Worm (Caenorhabditis elegans) whole organism, L4/young adult: ENCODE measurements around the gene his-71.

Source experiments
- W03F9.2 ChIP-seq: fragments of 150-350 bp; optimal IDR thresholded peaks from 2 replicates; lab custom pipeline; 2014; ENCODE audit warnings: missing biosample characterization, missing genetic modification characterization
- dao-5 ChIP-seq: sonication (generic microtip); optimal IDR thresholded peaks from 2 replicates; lab custom pipeline; 2016; ENCODE audit warnings: missing genotype, missing genetic modification characterization, moderate library complexity, missing compliant biosample characterization
- him-1 ChIP-seq: sonication (generic microtip); optimal IDR thresholded peaks from 2 replicates; lab custom pipeline; 2016; ENCODE audit warnings: missing genotype, missing genetic modification reagents, missing genetic modification characterization, missing compliant biosample characterization

Gene his-71

ce11 chrX:7968537-7968936 is 13.3 kb downstream of the his-71 start:
- TF ChIP-seq him-1 (tag; lab: Kevin White, UChicago) = no peak

- no peak for TF ChIP-seq dao-5 (tag; lab: Kevin White, UChicago)
- TF ChIP-seq him-1 (tag; lab: Kevin White, UChicago) = no peak
- TF ChIP-seq W03F9.2 (tag; lab: Kevin White, UChicago) = no peak
Observed at ce11 chrX:7965449-7965848, 16.4 kb downstream of the his-71 start.

ce11 chrX:7964022-7964421 is 17.8 kb downstream of the his-71 start:
- TF ChIP-seq W03F9.2 (tag; lab: Kevin White, UChicago) = no peak
- TF ChIP-seq him-1 (tag; lab: Kevin White, UChicago) = no peak
- no peak for TF ChIP-seq dao-5 (tag; lab: Kevin White, UChicago)

ce11 chrX:7962056-7962485 is 19.8 kb downstream of the his-71 start:
- TF ChIP-seq him-1 (tag; lab: Kevin White, UChicago) (no peak), W03F9.2 (tag; lab: Kevin White, UChicago) (no peak), dao-5 (tag; lab: Kevin White, UChicago) (no peak)

- TF ChIP-seq dao-5 (tag; lab: Kevin White, UChicago) = no peak
- TF ChIP-seq W03F9.2 (tag; lab: Kevin White, UChicago) = no peak
- TF ChIP-seq him-1 (tag; lab: Kevin White, UChicago) = no peak
Observed at ce11 chrX:7961623-7962022, 20.2 kb downstream of the his-71 start, which contains the start of gene sem-5. TSS of gene sem-5 (minus strand) at chrX:7961723.

ce11 chrX:7958203-7958602 is 23.7 kb downstream of the his-71 start, which contains the start of gene sfxn-2:
TSS of gene sfxn-2 (minus strand) at chrX:7958303.
- TF ChIP-seq W03F9.2 (tag; lab: Kevin White, UChicago) = no peak
- no peak for TF ChIP-seq him-1 (tag; lab: Kevin White, UChicago)
- no peak for TF ChIP-seq dao-5 (tag; lab: Kevin White, UChicago)

- TF ChIP-seq W03F9.2 (tag; lab: Kevin White, UChicago) = no peak
Observed at ce11 chrX:7956449-7956848, 25.4 kb downstream of the his-71 start.

- TF ChIP-seq W03F9.2 (tag; lab: Kevin White, UChicago) (no peak), him-1 (tag; lab: Kevin White, UChicago) (no peak), dao-5 (tag; lab: Kevin White, UChicago) (no peak)
Observed at ce11 chrX:7954328-7954727, 27.5 kb downstream of the his-71 start, which contains the start of gene dct-1. TSS of gene dct-1 (plus strand) at chrX:7954354.

- no peak for TF ChIP-seq dao-5 (tag; lab: Kevin White, UChicago)
- TF ChIP-seq W03F9.2 (tag; lab: Kevin White, UChicago) = no peak
- TF ChIP-seq him-1 (tag; lab: Kevin White, UChicago) = no peak
Observed at ce11 chrX:7953695-7954094, 28.2 kb downstream of the his-71 start.

ce11 chrX:7953063-7953337 is 28.9 kb downstream of the his-71 start:
- TF ChIP-seq dao-5 (tag; lab: Kevin White, UChicago) = no peak
- TF ChIP-seq him-1 (tag; lab: Kevin White, UChicago) = no peak

- TF ChIP-seq dao-5 (tag; lab: Kevin White, UChicago) = no peak
- TF ChIP-seq him-1 (tag; lab: Kevin White, UChicago) = no peak
Observed at ce11 chrX:7952226-7953062, 29.4 kb downstream of the his-71 start.

- TF ChIP-seq dao-5 (tag; lab: Kevin White, UChicago) = no peak
- no peak for TF ChIP-seq W03F9.2 (tag; lab: Kevin White, UChicago)
- TF ChIP-seq him-1 (tag; lab: Kevin White, UChicago) = peak; percentile 89
Observed at ce11 chrX:7951578-7951977, 30.3 kb downstream of the his-71 start.

ce11 chrX:7945438-7945837 is 36.4 kb downstream of the his-71 start:
- TF ChIP-seq dao-5 (tag; lab: Kevin White, UChicago) = no peak
- no peak for TF ChIP-seq him-1 (tag; lab: Kevin White, UChicago)
- no peak for TF ChIP-seq W03F9.2 (tag; lab: Kevin White, UChicago)

ce11 chrX:7944999-7945398 is 36.9 kb downstream of the his-71 start, which contains the start of gene tnt-3:
TSS of gene tnt-3 (minus strand) at chrX:7945099.
- no peak for TF ChIP-seq him-1 (tag; lab: Kevin White, UChicago)
